Worm (Caenorhabditis elegans) whole organism, L1 larva: ENCODE data around the gene spch-1.

Experiments used
- C04F5.9 ChIP-seq: sonication (generic microtip); optimal IDR thresholded peaks from 2 replicates; lab custom pipeline; 2016; ENCODE audit warnings: missing genetic modification characterization, missing compliant biosample characterization
- F16B12.6 ChIP-seq: fragments of 150-350 bp; optimal IDR thresholded peaks from 2 replicates; lab custom pipeline; 2014; ENCODE audit warnings: missing biosample characterization, missing genetic modification characterization
- alr-1 ChIP-seq: fragments of 200-800 bp; sonication (Bioruptor generic); optimal IDR thresholded peaks from 2 replicates; lab custom pipeline; 2018; ENCODE audit warnings: borderline replicate concordance, mild to moderate bottlenecking, missing genetic modification characterization, missing compliant biosample characterization
- aly-2 ChIP-seq: fragments of 150-350 bp; optimal IDR thresholded peaks from 2 replicates; lab custom pipeline; 2014; ENCODE audit warnings: missing biosample characterization, missing genetic modification characterization
- blmp-1 ChIP-seq: fragments of 150-350 bp; optimal IDR thresholded peaks from 2 replicates; lab custom pipeline; 2014; ENCODE audit warnings: missing biosample characterization, missing genetic modification characterization
- ceh-8 ChIP-seq: fragments of 200-800 bp; sonication (Bioruptor generic); optimal IDR thresholded peaks from 2 replicates; lab custom pipeline; 2018; ENCODE audit warnings: mild to moderate bottlenecking, missing genetic modification characterization, moderate library complexity, missing compliant biosample characterization
- ces-1 ChIP-seq: fragments of 150-350 bp; optimal IDR thresholded peaks from 2 replicates; lab custom pipeline; 2014; ENCODE audit warnings: missing biosample characterization, missing genetic modification reagents, missing genetic modification characterization
- dsc-1 ChIP-seq: sonication (generic microtip); optimal IDR thresholded peaks from 2 replicates; lab custom pipeline; 2016; ENCODE audit warnings: mild to moderate bottlenecking, missing genetic modification characterization, missing compliant biosample characterization
- efl-1 ChIP-seq, 4 experiments: fragments of 150-350 bp; optimal IDR thresholded peaks in 3 of 4; peaks in 1 of 4; 1 replicate in 1 of 4; 2 replicates in 3 of 4; lab custom pipeline; 2014; ENCODE audit warnings: missing biosample characterization in 2 of 4, missing genetic modification characterization in 2 of 4, missing genetic modification reagents in 2 of 4
- efl-3 ChIP-seq: fragments of 200-800 bp; sonication (Bioruptor generic); optimal IDR thresholded peaks from 2 replicates; lab custom pipeline; 2018; ENCODE audit warnings: mild to moderate bottlenecking, missing genetic modification characterization, missing compliant biosample characterization
- egl-27 ChIP-seq, 2 experiments: fragments of 150-350 bp in 1 of 2; sonication (generic microtip); optimal IDR thresholded peaks; 3 replicates each; lab custom pipeline; 2017 to 2018; ENCODE audit warnings: missing biosample characterization in 2 of 2, missing genetic modification characterization in 2 of 2, missing genetic modification reagents in 2 of 2
- elt-2 ChIP-seq: sonication (generic microtip); optimal IDR thresholded peaks from 2 replicates; lab custom pipeline; 2016; ENCODE audit warnings: missing genetic modification characterization, mild to moderate bottlenecking, inconsistent platforms, missing compliant biosample characterization, missing genetic modification reagents
- ets-5 ChIP-seq: fragments of 200-800 bp; sonication (Bioruptor generic); IDR thresholded peaks from 2 replicates; pipeline ENCODE4 v1.3.6; 2022; ENCODE audit warnings: missing genetic modification characterization, missing compliant biosample characterization
- hpl-2 ChIP-seq: fragments of 150-350 bp; optimal IDR thresholded peaks from 2 replicates; lab custom pipeline; 2014; ENCODE audit warnings: missing biosample characterization, missing genetic modification reagents, missing genetic modification characterization
- lin-13 ChIP-seq: fragments of 150-350 bp; optimal IDR thresholded peaks from 2 replicates; lab custom pipeline; 2014; ENCODE audit warnings: missing biosample characterization, missing genetic modification reagents, missing genetic modification characterization
- lin-15B ChIP-seq: fragments of 150-350 bp; sonication (generic microtip); optimal IDR thresholded peaks from 3 replicates; lab custom pipeline; 2014; ENCODE audit warnings: missing biosample characterization, missing genetic modification characterization
- lin-35 ChIP-seq, 2 experiments: fragments of 150-350 bp; optimal IDR thresholded peaks; 2 replicates each; lab custom pipeline; 2014; ENCODE audit warnings: missing biosample characterization in 2 of 2, missing genetic modification characterization in 2 of 2, missing genetic modification reagents in 2 of 2
- lsy-2 ChIP-seq, 2 experiments: fragments of 150-350 bp; optimal IDR thresholded peaks; 2 replicates each; lab custom pipeline; 2014; ENCODE audit warnings: missing biosample characterization in 2 of 2, missing genetic modification characterization in 2 of 2
- mdl-1 ChIP-seq, 2 experiments: fragments of 150-350 bp; optimal IDR thresholded peaks; 2 replicates each; lab custom pipeline; 2014 to 2017; ENCODE audit warnings: missing biosample characterization in 2 of 2, missing genetic modification characterization in 2 of 2, inconsistent platforms in 1 of 2
- mef-2 ChIP-seq: fragments of 150-350 bp; optimal IDR thresholded peaks from 2 replicates; lab custom pipeline; 2014; ENCODE audit warnings: missing biosample characterization, missing genetic modification characterization
- mep-1 ChIP-seq: fragments of 150-350 bp; optimal IDR thresholded peaks from 2 replicates; lab custom pipeline; 2014; ENCODE audit warnings: missing biosample characterization, missing genetic modification characterization
- nhr-11 ChIP-seq: fragments of 150-350 bp; optimal IDR thresholded peaks from 2 replicates; lab custom pipeline; 2014; ENCODE audit warnings: missing biosample characterization, missing genetic modification characterization
- nhr-237 ChIP-seq: fragments of 150-350 bp; optimal IDR thresholded peaks from 2 replicates; lab custom pipeline; 2014; ENCODE audit warnings: missing biosample characterization, missing genetic modification characterization
- nhr-28 ChIP-seq: fragments of 150-350 bp; optimal IDR thresholded peaks from 2 replicates; lab custom pipeline; 2014; ENCODE audit warnings: missing biosample characterization, missing genetic modification characterization
- nhr-47 ChIP-seq: sonication (generic microtip); optimal IDR thresholded peaks from 2 replicates; lab custom pipeline; 2016; ENCODE audit warnings: mild to moderate bottlenecking, missing genetic modification characterization, moderate library complexity, missing compliant biosample characterization
- nhr-76 ChIP-seq: sonication (generic microtip); optimal IDR thresholded peaks from 2 replicates; lab custom pipeline; 2017; ENCODE audit warnings: missing biosample characterization, missing genetic modification characterization
- nhr-77 ChIP-seq: fragments of 150-350 bp; optimal IDR thresholded peaks from 2 replicates; lab custom pipeline; 2014; ENCODE audit warnings: missing biosample characterization, missing genetic modification characterization
- nhr-90 ChIP-seq: sonication (generic microtip); optimal IDR thresholded peaks from 2 replicates; lab custom pipeline; 2016; ENCODE audit warnings: mild to moderate bottlenecking, missing genetic modification characterization, missing compliant biosample characterization; ENCODE audit not compliant: poor library complexity
- skn-1 ChIP-seq: fragments of 150-350 bp; optimal IDR thresholded peaks from 2 replicates; lab custom pipeline; 2014; ENCODE audit warnings: missing biosample characterization, missing genetic modification characterization
- snu-23 ChIP-seq: sonication (generic microtip); optimal IDR thresholded peaks from 2 replicates; lab custom pipeline; 2016; ENCODE audit warnings: missing genetic modification characterization, missing compliant biosample characterization
- tbx-2 ChIP-seq: sonication (generic microtip); optimal IDR thresholded peaks from 2 replicates; lab custom pipeline; 2016; ENCODE audit warnings: missing genetic modification characterization, missing compliant biosample characterization
- unc-30 ChIP-seq: sonication (generic microtip); optimal IDR thresholded peaks from 2 replicates; lab custom pipeline; 2017; ENCODE audit warnings: missing biosample characterization, missing genetic modification characterization
- unc-62 ChIP-seq: fragments of 150-350 bp; optimal IDR thresholded peaks from 2 replicates; lab custom pipeline; 2014; ENCODE audit warnings: missing biosample characterization, missing genetic modification reagents, missing genetic modification characterization
- unc-86 ChIP-seq: sonication (generic microtip); optimal IDR thresholded peaks from 2 replicates; lab custom pipeline; 2016; ENCODE audit warnings: missing genetic modification characterization, missing compliant biosample characterization
- vab-15 ChIP-seq: sonication (generic microtip); optimal IDR thresholded peaks from 2 replicates; lab custom pipeline; 2017; ENCODE audit warnings: missing genotype, mild to moderate bottlenecking, missing genetic modification characterization, missing compliant biosample characterization
- xbp-1 ChIP-seq: sonication (generic microtip); optimal IDR thresholded peaks from 2 replicates; lab custom pipeline; 2016; ENCODE audit warnings: missing genetic modification characterization, missing compliant biosample characterization
- zag-1 ChIP-seq: fragments of 150-350 bp; optimal IDR thresholded peaks from 2 replicates; lab custom pipeline; 2014; ENCODE audit warnings: missing biosample characterization, missing genetic modification characterization
- ztf-11 ChIP-seq, 2 experiments: sonication (generic microtip); optimal IDR thresholded peaks; 2 replicates each; lab custom pipeline; 2016 to 2017; ENCODE audit warnings: missing genetic modification characterization in 2 of 2, missing biosample characterization in 1 of 2, missing compliant biosample characterization in 1 of 2
- ztf-4 ChIP-seq: fragments of 150-350 bp; optimal IDR thresholded peaks from 2 replicates; lab custom pipeline; 2014; ENCODE audit warnings: missing biosample characterization, missing genetic modification characterization

The spch-1 gene

DNA sequence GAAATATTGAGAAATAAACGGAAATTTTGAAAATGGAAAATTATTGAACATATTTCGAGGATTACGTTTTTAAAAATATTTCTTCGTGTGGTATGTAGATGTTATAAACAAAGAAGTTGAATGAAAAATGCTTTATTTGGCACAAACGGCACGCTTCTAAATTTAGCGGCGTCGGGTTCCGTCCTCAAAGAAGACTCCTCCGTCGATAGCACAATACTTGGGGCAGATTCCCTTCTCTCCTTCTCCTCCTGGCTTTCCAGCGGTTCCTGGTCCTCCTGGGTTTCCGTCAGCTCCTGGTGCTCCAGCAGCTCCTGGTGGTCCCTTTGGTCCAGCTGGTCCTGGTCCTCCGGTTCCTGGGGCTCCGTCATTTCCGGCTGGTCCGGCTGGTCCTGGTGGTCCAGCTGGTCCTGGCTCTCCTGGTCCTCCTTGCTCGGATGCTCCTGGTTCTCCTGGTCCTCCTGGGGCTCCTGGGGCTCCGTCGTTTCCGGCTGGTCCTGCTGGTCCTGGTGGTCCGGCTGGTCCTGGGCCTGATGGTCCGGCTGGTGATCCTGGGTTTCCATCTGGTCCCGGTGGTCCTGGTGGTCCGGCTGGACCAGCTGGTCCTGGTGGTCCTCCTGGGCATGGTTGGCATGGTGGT, 26.9 kb downstream of the spch-1 start, which contains the start of gene W01B6.8:
Gene W01B6.8, minus strand, starts transcription at position 51 of the 637 bp plus-strand sequence.
- TF ChIP-seq F16B12.6 (no peak), ceh-8 (GFP tag; lab: Kevin White, UChicago) (peak; percentile 83), lin-35 (GFP tag; optimal IDR thresholded peaks at IDR 0.05; lab: Kevin White, UChicago) (no peak), efl-1 (optimal IDR thresholded peaks at IDR 0.05; lab: Kevin White, UChicago) (no peak), efl-1 (GFP tag; optimal IDR thresholded peaks at IDR 0.05 in 1 of 2; lab: Kevin White, UChicago) (peak in 1 of 2 experiments; percentile 81), lin-13 (no peak), unc-62 (GFP tag; lab: Kevin White, UChicago) (no peak), mef-2 (tag; lab: Kevin White, UChicago) (no peak)

DNA sequence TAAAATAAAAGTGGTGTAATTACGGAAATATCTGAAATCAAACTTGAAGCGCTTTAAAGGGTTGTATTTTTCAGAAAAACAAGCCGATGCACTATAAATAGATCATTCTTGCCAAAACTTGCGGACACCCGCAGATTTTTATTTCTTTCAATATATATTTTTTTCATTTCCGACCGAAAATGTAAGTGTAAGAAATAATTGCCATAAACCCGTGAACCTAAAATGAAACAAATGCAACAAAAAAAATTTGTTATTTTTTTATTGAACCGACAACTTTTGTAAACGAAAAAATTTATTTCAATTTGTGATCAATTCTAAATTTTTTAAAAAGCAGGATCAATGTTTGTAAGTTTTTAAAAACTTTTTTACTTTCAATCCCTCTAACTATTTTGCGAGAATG, 30.5 kb downstream of the spch-1 start, which contains the start of gene W01B6.6:
Gene W01B6.6, plus strand, starts transcription at position 301 of the 400 bp plus-strand sequence.
- TF ChIP-seq nhr-237 (tag; lab: Kevin White, UChicago) (no peak), lsy-2 (tag; optimal IDR thresholded peaks at IDR 0.05; lab: Kevin White, UChicago) (no peak), unc-62 (GFP tag; lab: Kevin White, UChicago) (no peak), lin-15B (tag; lab: Kevin White, UChicago) (no peak), skn-1 (no peak), ces-1 (GFP tag; lab: Kevin White, UChicago) (no peak), nhr-90 (tag; lab: Kevin White, UChicago) (no peak), nhr-47 (tag; lab: Kevin White, UChicago) (no peak), nhr-11 (no peak), tbx-2 (tag; lab: Kevin White, UChicago) (no peak), vab-15 (tag; lab: Kevin White, UChicago) (no peak), egl-27 (tag; optimal IDR thresholded peaks at IDR 0.05; lab: Kevin White, UChicago) (no peak), dsc-1 (no peak), xbp-1 (no peak), C04F5.9 (tag; lab: Kevin White, UChicago) (no peak), zag-1 (tag; lab: Kevin White, UChicago) (no peak), nhr-77 (tag; lab: Kevin White, UChicago) (no peak)

DNA sequence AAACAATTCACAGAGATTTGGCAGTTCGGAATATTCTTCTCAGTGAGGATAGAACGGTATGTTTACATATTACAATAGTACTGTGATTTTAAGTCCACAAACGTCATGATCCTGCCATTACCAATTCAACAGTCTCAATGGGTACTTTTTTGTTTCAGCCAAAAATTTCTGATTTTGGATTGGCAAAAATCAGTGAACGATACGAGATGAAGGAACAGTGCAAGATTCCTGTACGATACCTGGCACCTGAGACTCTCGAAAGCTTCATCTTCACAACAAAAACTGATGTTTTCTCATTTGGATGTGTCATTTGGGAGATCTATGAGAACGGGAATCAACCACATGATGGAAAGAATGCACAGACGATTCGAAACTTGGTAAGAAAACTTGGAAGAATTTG, 33.3 kb downstream of the spch-1 start:
- TF ChIP-seq ztf-4 (tag; lab: Kevin White, UChicago) (no peak), unc-86 (no peak), alr-1 (tag; lab: Kevin White, UChicago) (no peak), snu-23 (GFP tag; lab: Kevin White, UChicago) (no peak), nhr-76 (tag; lab: Kevin White, UChicago) (no peak), ztf-11 (tag; optimal IDR thresholded peaks at IDR 0.05; lab: Kevin White, UChicago) (no peak), mdl-1 (tag; optimal IDR thresholded peaks at IDR 0.05; lab: Kevin White, UChicago) (no peak), nhr-28 (tag; lab: Kevin White, UChicago) (no peak), aly-2 (no peak), mep-1 (tag; lab: Kevin White, UChicago) (no peak), nhr-47 (tag; lab: Kevin White, UChicago) (no peak), efl-1 (optimal IDR thresholded peaks at IDR 0.05; lab: Kevin White, UChicago) (no peak), efl-1 (GFP tag; optimal IDR thresholded peaks at IDR 0.05 in 1 of 2; lab: Kevin White, UChicago) (no peak), blmp-1 (no peak), nhr-90 (tag; lab: Kevin White, UChicago) (no peak), unc-30 (tag; lab: Kevin White, UChicago) (no peak), ets-5 (GFP tag; lab: Robert Waterston, UW) (no peak), unc-62 (GFP tag; lab: Kevin White, UChicago) (no peak), hpl-2 (GFP tag; lab: Kevin White, UChicago) (no peak), efl-3 (GFP tag; lab: Kevin White, UChicago) (no peak), elt-2 (tag; lab: Kevin White, UChicago) (no peak)
- TF ChIP-seq, all 84 proteins: peak for 0
